Fruit fly (Drosophila melanogaster): ENCODE measurements around the gene CG32846.

DNA sequence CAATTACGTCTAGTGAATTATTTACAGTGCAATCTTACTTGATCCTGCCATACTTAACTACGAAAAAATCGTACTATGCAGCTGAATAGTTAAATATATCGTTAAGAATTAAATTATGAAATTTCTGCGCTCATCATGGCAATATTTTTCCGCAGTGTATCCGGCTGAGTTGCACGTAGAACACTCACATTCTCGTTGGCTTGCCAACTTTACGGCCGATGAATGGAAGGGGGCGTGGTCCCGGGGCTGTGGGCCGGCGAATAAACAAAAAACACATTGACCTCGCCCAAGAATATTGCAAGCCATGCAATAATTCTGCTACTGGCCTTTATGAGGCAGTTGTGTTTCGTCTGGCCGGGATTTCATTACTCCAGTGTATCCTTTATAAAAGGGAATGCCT lies 36.3 kb upstream of the CG32846 start:
- TF ChIP-seq Mnt (GFP tag; optimal IDR thresholded peaks at IDR 0.05) (no peak), CG1620 (GFP tag; optimal IDR thresholded peaks at IDR 0.05) (no peak), toe (GFP tag; optimal IDR thresholded peaks at IDR 0.05) (no peak), CG14711 (tag; optimal IDR thresholded peaks at IDR 0.05) (no peak), Crg-1 (GFP tag; optimal IDR thresholded peaks at IDR 0.05) (no peak), Clk (GFP tag; optimal IDR thresholded peaks at IDR 0.05) (no peak), CG33017 (tag; optimal IDR thresholded peaks at IDR 0.05) (no peak), ovo (GFP tag; optimal IDR thresholded peaks at IDR 0.05) (no peak), kay (GFP tag; ENCODE audit: borderline replicate concordance) (no peak), cic (GFP tag; optimal IDR thresholded peaks at IDR 0.05) (no peak), Hr96 (GFP tag; optimal IDR thresholded peaks at IDR 0.05) (no peak), tj (GFP tag; optimal IDR thresholded peaks at IDR 0.05) (no peak), CG11617 (GFP tag; optimal IDR thresholded peaks at IDR 0.05) (no peak)
